Fruit fly (Drosophila melanogaster): ENCODE results near the gene CG42688.

- TF ChIP-seq CG17361 (GFP tag; IDR thresholded peaks at IDR 0.05) (0 out of 3 replicates have a peak, but pooled peaks have one; percentile 16), CG30431 (GFP tag; optimal IDR thresholded peaks at IDR 0.05) (no peak), tna (GFP tag; IDR thresholded peaks at IDR 0.05; ENCODE audit: partially characterized antibody) (no peak), psq (GFP tag; optimal IDR thresholded peaks at IDR 0.05) (no peak), Ssrp (tag; optimal IDR thresholded peaks at IDR 0.05) (no peak), YL-1 (GFP tag; optimal IDR thresholded peaks at IDR 0.05) (no peak), Blimp-1 (GFP tag; optimal IDR thresholded peaks at IDR 0.05) (peak; percentile 29), odd (GFP tag; optimal IDR thresholded peaks at IDR 0.05) (peak; percentile 21), ftz-f1 (GFP tag; optimal IDR thresholded peaks at IDR 0.05) (no peak)
Measured at dm6 chr2L:19140257-19140983, 42.2 kb downstream of the CG42688 start.

Measured in whole organism, embryonic.